Fruit fly (Drosophila melanogaster) whole organism, wandering third instar larva: ENCODE results near the gene HHEX.

ENCODE experiments used
- Abd-B ChIP-seq: fragments of >200 bp; optimal IDR thresholded peaks from 2 replicates; lab custom pipeline; 2017; ENCODE audit warnings: missing biosample characterization, missing genetic modification characterization
- CG32264 ChIP-seq: fragments of 200-800 bp; sonication (Bioruptor generic); optimal IDR thresholded peaks from 2 replicates; lab custom pipeline; 2016; ENCODE audit warnings: missing biosample characterization, missing genetic modification characterization
- CrebA ChIP-seq: fragments of 200-800 bp; sonication (Bioruptor generic); optimal IDR thresholded peaks from 2 replicates; lab custom pipeline; 2016; ENCODE audit warnings: missing biosample characterization, mild to moderate bottlenecking, missing genetic modification characterization, borderline replicate concordance
- Dif ChIP-seq: fragments of 200-275, 200-300 bp; sonication (Bioruptor generic); optimal IDR thresholded peaks from 2 replicates; lab custom pipeline; 2018; ENCODE audit warnings: missing biosample characterization, missing genetic modification characterization; ENCODE audit not compliant: partially characterized antibody
- Hnf4 ChIP-seq: fragments of 200-800 bp; sonication (Bioruptor generic); optimal IDR thresholded peaks from 2 replicates; lab custom pipeline; 2016; ENCODE audit warnings: missing biosample characterization, mild to moderate bottlenecking, missing genetic modification characterization
- Hr78 ChIP-seq: fragments of >200 bp; optimal IDR thresholded peaks from 2 replicates; lab custom pipeline; 2017; ENCODE audit warnings: missing biosample characterization, missing genetic modification characterization
- Hr83 ChIP-seq: fragments of 200-300 bp; sonication (Bioruptor generic); optimal IDR thresholded peaks from 2 replicates; lab custom pipeline; 2016; ENCODE audit warnings: missing biosample characterization, mild to moderate bottlenecking, missing genetic modification characterization, moderate library complexity; ENCODE audit not compliant: poor library complexity, severe bottlenecking
- Jra ChIP-seq: sonication (Bioruptor generic); optimal IDR thresholded peaks from 2 replicates; lab custom pipeline; 2016; ENCODE audit warnings: missing biosample characterization, missing genetic modification characterization
- Mio ChIP-seq: sonication (Bioruptor generic); optimal IDR thresholded peaks from 2 replicates; lab custom pipeline; 2016; ENCODE audit warnings: missing biosample characterization, missing genetic modification characterization
- Myc ChIP-seq: fragments of >200 bp; optimal IDR thresholded peaks from 2 replicates; lab custom pipeline; 2017
- Rel ChIP-seq, 2 experiments: fragments of 200-800 bp; sonication (Bioruptor generic) in 1 of 2; optimal IDR thresholded peaks; 2 replicates in 1 of 2; 3 replicates in 1 of 2; lab custom pipeline; 2016 to 2019; ENCODE audit warnings: mild to moderate bottlenecking in 2 of 2, missing biosample characterization in 2 of 2, missing genetic modification characterization in 2 of 2, moderate library complexity in 1 of 2
- Sp1 ChIP-seq: fragments of 200-800 bp; sonication (Bioruptor generic); optimal IDR thresholded peaks from 3 replicates; lab custom pipeline; 2019; ENCODE audit warnings: missing biosample characterization, mild to moderate bottlenecking, missing genetic modification characterization, moderate library complexity
- Vsx2 ChIP-seq: fragments of 200-300, 225-300 bp; sonication (Bioruptor generic); optimal IDR thresholded peaks from 2 replicates; lab custom pipeline; 2018; ENCODE audit warnings: missing biosample characterization, missing genetic modification characterization; ENCODE audit not compliant: partially characterized antibody
- br ChIP-seq: fragments of 200-800 bp; sonication (Bioruptor generic); optimal IDR thresholded peaks from 2 replicates; lab custom pipeline; 2016; ENCODE audit warnings: missing biosample characterization, missing genetic modification characterization
- brk ChIP-seq: fragments of 200-800 bp; sonication (Bioruptor generic); optimal IDR thresholded peaks from 2 replicates; lab custom pipeline; 2016; ENCODE audit warnings: missing biosample characterization, mild to moderate bottlenecking, missing genetic modification characterization
- dl ChIP-seq, 2 experiments: fragments of 175-275, 200-275 bp in 1 of 2; fragments of 200-275 bp in 1 of 2; sonication (Bioruptor generic); optimal IDR thresholded peaks; lab custom pipeline; 2018; ENCODE audit warnings: mild to moderate bottlenecking in 2 of 2, missing biosample characterization in 2 of 2, missing genetic modification characterization in 2 of 2, moderate library complexity in 2 of 2; ENCODE audit not compliant: partially characterized antibody in 2 of 2, insufficient read depth in 1 of 2
- dmrt93B ChIP-seq: fragments of 200-800 bp; sonication (Bioruptor generic); optimal IDR thresholded peaks from 2 replicates; lab custom pipeline; 2018; ENCODE audit warnings: missing biosample characterization, mild to moderate bottlenecking, missing genetic modification characterization
- ey ChIP-seq: fragments of 200-800 bp; sonication (Bioruptor generic); optimal IDR thresholded peaks from 2 replicates; lab custom pipeline; 2016; ENCODE audit warnings: missing biosample characterization, missing genetic modification characterization
- foxo ChIP-seq, 2 experiments: fragments of 200-800 bp; sonication (Bioruptor generic); optimal IDR thresholded peaks; 2 replicates in 1 of 2; 3 replicates in 1 of 2; lab custom pipeline; 2016 to 2017; ENCODE audit warnings: missing biosample characterization in 2 of 2, missing genetic modification characterization in 2 of 2
- fru ChIP-seq: fragments of 200-800 bp; sonication (Bioruptor generic); optimal IDR thresholded peaks from 3 replicates; lab custom pipeline; 2016; ENCODE audit warnings: missing biosample characterization, mild to moderate bottlenecking, missing genetic modification characterization
- h ChIP-seq: fragments of 200-800 bp; sonication (Bioruptor generic); optimal IDR thresholded peaks from 3 replicates; lab custom pipeline; 2016; ENCODE audit warnings: missing biosample characterization, mild to moderate bottlenecking, missing genetic modification characterization
- jim ChIP-seq: fragments of 175-275, 200-325 bp; sonication (Bioruptor generic); optimal IDR thresholded peaks from 2 replicates; lab custom pipeline; 2016; ENCODE audit warnings: missing biosample characterization, mild to moderate bottlenecking, missing genetic modification characterization
- lola ChIP-seq: fragments of >200 bp; optimal IDR thresholded peaks from 2 replicates; lab custom pipeline; 2017; ENCODE audit warnings: missing biosample characterization, missing genetic modification characterization
- pan ChIP-seq: fragments of >200 bp; optimal IDR thresholded peaks from 2 replicates; lab custom pipeline; 2017
- psq ChIP-seq: fragments of 200-800 bp; sonication (Bioruptor generic); optimal IDR thresholded peaks from 3 replicates; lab custom pipeline; 2017; ENCODE audit warnings: missing biosample characterization, mild to moderate bottlenecking, missing genetic modification characterization, moderate library complexity
- rgr ChIP-seq: fragments of 200-800 bp; sonication (Bioruptor generic); optimal IDR thresholded peaks from 3 replicates; lab custom pipeline; 2016; ENCODE audit warnings: missing biosample characterization, mild to moderate bottlenecking, missing genetic modification characterization
- tai ChIP-seq: sonication (Bioruptor generic); optimal IDR thresholded peaks from 2 replicates; lab custom pipeline; 2016; ENCODE audit warnings: missing biosample characterization, missing genetic modification characterization

HHEX gene

dm6 chr3R:21096532-21097143 lies 15.9 kb upstream of the HHEX start:
- TF ChIP-seq CrebA, result no peak

- no peak for TF ChIP-seq CrebA
- TF ChIP-seq Dif, result peak; percentile 59
- peak; percentile 9 for TF ChIP-seq Jra (GFP tag; lab: Kevin White, UChicago)
- TF ChIP-seq ey (GFP tag; lab: Kevin White, UChicago), result no peak
- no peak for TF ChIP-seq brk (GFP tag; lab: Kevin White, UChicago)
Measured at dm6 chr3R:21094292-21094691, 13.6 kb upstream of the HHEX start.

- TF ChIP-seq Rel (GFP tag; optimal IDR thresholded peaks at IDR 0.05; lab: Kevin White, UChicago), result no peak
- TF ChIP-seq Rel (tag; optimal IDR thresholded peaks at IDR 0.05; lab: Kevin White, UChicago), result no peak
- no peak for TF ChIP-seq Hnf4
- TF ChIP-seq psq (GFP tag; lab: Kevin White, UChicago), result no peak
- no peak for TF ChIP-seq Vsx2
- TF ChIP-seq Jra (GFP tag; lab: Kevin White, UChicago), result no peak
- no peak for TF ChIP-seq lola (GFP tag; lab: Kevin White, UChicago)
- no peak for TF ChIP-seq br (GFP tag; lab: Kevin White, UChicago)
- no peak for TF ChIP-seq CG32264
- TF ChIP-seq dl (GFP tag; optimal IDR thresholded peaks at IDR 0.05; lab: Kevin White, UChicago; ENCODE audit: insufficient read depth in 1 of 2, partially characterized antibody in 2 of 2), result no peak
- TF ChIP-seq dmrt93B, result no peak
- no peak for TF ChIP-seq pan (lab: Kevin White, UChicago)
- no peak for TF ChIP-seq tai (GFP tag; lab: Kevin White, UChicago)
- no peak for TF ChIP-seq Sp1
- TF ChIP-seq Mio (GFP tag; lab: Kevin White, UChicago), result no peak
- TF ChIP-seq, all 38 proteins: peak for 0
Measured at dm6 chr3R:21092829-21093228, 12.1 kb upstream of the HHEX start.

dm6 chr3R:21092036-21092435 lies 11.3 kb upstream of the HHEX start:
- no peak for TF ChIP-seq Myc (lab: Kevin White, UChicago)
- TF ChIP-seq Mio (GFP tag; lab: Kevin White, UChicago), result no peak
- no peak for TF ChIP-seq fru (GFP tag; lab: Kevin White, UChicago)
- TF ChIP-seq, all 38 proteins: peak for 0

dm6 chr3R:21091500-21091899 lies 10.8 kb upstream of the HHEX start:
- TF ChIP-seq Hr83 (GFP tag; lab: Kevin White, UChicago), result no peak
- no peak for TF ChIP-seq Myc (lab: Kevin White, UChicago)
- TF ChIP-seq rgr (GFP tag; lab: Kevin White, UChicago), result no peak
- no peak for TF ChIP-seq h (GFP tag; lab: Kevin White, UChicago)

dm6 chr3R:21090230-21091021 lies 9.7 kb upstream of the HHEX start:
- TF ChIP-seq Abd-B (GFP tag; lab: Kevin White, UChicago) (no peak), Hr78 (GFP tag; lab: Kevin White, UChicago) (no peak), Mio (GFP tag; lab: Kevin White, UChicago) (no peak), foxo (GFP tag; optimal IDR thresholded peaks at IDR 0.05; lab: Kevin White, UChicago) (no peak)
- TF ChIP-seq, all 38 proteins: peak for 0

- no peak for TF ChIP-seq lola (GFP tag; lab: Kevin White, UChicago)
- peak; percentile 22 for TF ChIP-seq Hr83 (GFP tag; lab: Kevin White, UChicago)
- no peak for TF ChIP-seq ey (GFP tag; lab: Kevin White, UChicago)
- peak; percentile 38 for TF ChIP-seq fru (GFP tag; lab: Kevin White, UChicago)
- TF ChIP-seq jim (GFP tag; lab: Kevin White, UChicago), result no peak
- TF ChIP-seq Vsx2, result no peak
Measured at dm6 chr3R:21089416-21089815, 8.7 kb upstream of the HHEX start.
